Worm (Caenorhabditis elegans) whole organism, midembryonic: ENCODE results near the gene sld-5.

Experiments used
- cog-1 ChIP-seq: sonication (generic microtip); optimal IDR thresholded peaks from 2 replicates; lab custom pipeline; 2016; ENCODE audit warnings: missing genetic modification characterization, missing compliant biosample characterization
- flt-1 ChIP-seq: fragments of 200-800 bp; sonication (Bioruptor generic); IDR thresholded peaks from 2 replicates; pipeline ENCODE4 v1.3.6; 2022; ENCODE audit warnings: missing genetic modification characterization, missing compliant biosample characterization
- klf-2 ChIP-seq: fragments of 200-800 bp; sonication (Bioruptor generic); conservative IDR thresholded peaks from 2 replicates; pipeline ENCODE4 v1.3.6; 2022; ENCODE audit warnings: missing genetic modification reagents, missing genetic modification characterization, missing compliant biosample characterization
- med-1 ChIP-seq: sonication (generic microtip); optimal IDR thresholded peaks from 2 replicates; lab custom pipeline; 2017; ENCODE audit warnings: missing genetic modification characterization, mild to moderate bottlenecking, missing compliant biosample characterization, antibody characterized with exemption, missing genetic modification reagents; ENCODE audit not compliant: insufficient read depth
- tab-1 ChIP-seq: fragments of 200-800 bp; sonication (Bioruptor generic); IDR thresholded peaks from 2 replicates; pipeline ENCODE4 v1.3.6; 2022; ENCODE audit warnings: missing genetic modification characterization, missing compliant biosample characterization

- TF ChIP-seq tab-1 (GFP tag; lab: Robert Waterston, UW) (no peak), flt-1 (GFP tag; lab: Robert Waterston, UW) (0 out of 2 replicates have a peak, but pooled peaks have one; percentile 41), cog-1 (tag; lab: Kevin White, UChicago) (no peak), med-1 (GFP tag; lab: Kevin White, UChicago) (no peak), klf-2 (GFP tag; lab: Robert Waterston, UW) (no peak)
These were observed 3.8 kb upstream of the sld-5 start for ce11 chrV:20241243-20241862.
